Fruit fly (Drosophila melanogaster) whole organism, wandering third instar larva: ENCODE results near the gene CG42820.

ENCODE experiments used
- CG9705 ChIP-seq: fragments of 200-800 bp; sonication (Bioruptor generic); optimal IDR thresholded peaks from 2 replicates; lab custom pipeline; 2018; ENCODE audit warnings: missing biosample characterization, mild to moderate bottlenecking, missing genetic modification characterization
- OdsH ChIP-seq: fragments of 200-800 bp; sonication (Bioruptor generic); optimal IDR thresholded peaks from 2 replicates; lab custom pipeline; 2016; ENCODE audit warnings: missing biosample characterization, mild to moderate bottlenecking, missing genetic modification characterization
- dl ChIP-seq, 2 experiments: fragments of 175-275, 200-275 bp in 1 of 2; fragments of 200-275 bp in 1 of 2; sonication (Bioruptor generic); optimal IDR thresholded peaks; lab custom pipeline; 2018; ENCODE audit warnings: mild to moderate bottlenecking in 2 of 2, missing biosample characterization in 2 of 2, missing genetic modification characterization in 2 of 2, moderate library complexity in 2 of 2; ENCODE audit not compliant: partially characterized antibody in 2 of 2, insufficient read depth in 1 of 2
- dsf ChIP-seq: sonication (Bioruptor generic); optimal IDR thresholded peaks from 2 replicates; lab custom pipeline; 2016; ENCODE audit warnings: missing biosample characterization, missing genetic modification characterization, borderline replicate concordance

DNA sequence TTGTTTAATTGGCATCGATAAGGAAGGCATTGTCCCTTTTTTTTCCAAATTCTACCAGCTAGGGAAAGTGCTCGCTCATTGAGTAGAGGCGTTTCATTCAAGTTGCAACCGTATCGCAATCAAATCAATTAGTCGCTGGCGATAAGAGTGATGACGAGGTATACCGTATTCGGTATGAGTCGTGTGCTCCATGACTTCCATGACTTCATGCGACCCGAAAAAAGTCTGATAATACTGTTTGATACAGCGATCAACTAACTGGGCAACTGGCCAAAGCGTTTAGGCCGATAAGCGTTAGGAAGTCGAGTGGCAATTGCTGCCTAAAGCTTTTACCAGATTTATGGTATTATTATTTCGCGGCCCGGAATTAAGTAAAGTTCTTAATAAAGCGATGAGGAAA, 47.7 kb downstream of the CG42820 start:
- TF ChIP-seq CG9705 (GFP tag; lab: Kevin White, UChicago) (no peak), dl (GFP tag; optimal IDR thresholded peaks at IDR 0.05; lab: Kevin White, UChicago; ENCODE audit: insufficient read depth in 1 of 2, partially characterized antibody in 2 of 2) (no peak), OdsH (GFP tag; lab: Kevin White, UChicago) (no peak), dsf (GFP tag; lab: Kevin White, UChicago) (no peak)
